Worm (Caenorhabditis elegans) whole organism, L1 larva: ENCODE results near the gene K09F6.6.

Experiments
- C04F5.9 ChIP-seq: sonication (generic microtip); optimal IDR thresholded peaks from 2 replicates; lab custom pipeline; 2016; ENCODE audit warnings: missing genetic modification characterization, missing compliant biosample characterization
- F16B12.6 ChIP-seq: fragments of 150-350 bp; optimal IDR thresholded peaks from 2 replicates; lab custom pipeline; 2014; ENCODE audit warnings: missing biosample characterization, missing genetic modification characterization
- Y116A8C.19 ChIP-seq: sonication (generic microtip); optimal IDR thresholded peaks from 2 replicates; lab custom pipeline; 2016; ENCODE audit warnings: missing compliant biosample characterization, missing genetic modification characterization, borderline replicate concordance
- aha-1 ChIP-seq: fragments of 150-350 bp; optimal IDR thresholded peaks from 2 replicates; lab custom pipeline; 2014; ENCODE audit warnings: missing biosample characterization, missing genetic modification characterization
- alr-1 ChIP-seq: fragments of 200-800 bp; sonication (Bioruptor generic); optimal IDR thresholded peaks from 2 replicates; lab custom pipeline; 2018; ENCODE audit warnings: borderline replicate concordance, mild to moderate bottlenecking, missing genetic modification characterization, missing compliant biosample characterization
- blmp-1 ChIP-seq: fragments of 150-350 bp; optimal IDR thresholded peaks from 2 replicates; lab custom pipeline; 2014; ENCODE audit warnings: missing biosample characterization, missing genetic modification characterization
- ceh-63 ChIP-seq: fragments of 200-800 bp; sonication (Bioruptor generic); optimal IDR thresholded peaks from 2 replicates; lab custom pipeline; 2018; ENCODE audit warnings: mild to moderate bottlenecking, missing genetic modification characterization, missing compliant biosample characterization
- ceh-8 ChIP-seq: fragments of 200-800 bp; sonication (Bioruptor generic); optimal IDR thresholded peaks from 2 replicates; lab custom pipeline; 2018; ENCODE audit warnings: mild to moderate bottlenecking, missing genetic modification characterization, moderate library complexity, missing compliant biosample characterization
- elt-2 ChIP-seq: sonication (generic microtip); optimal IDR thresholded peaks from 2 replicates; lab custom pipeline; 2016; ENCODE audit warnings: missing genetic modification characterization, mild to moderate bottlenecking, inconsistent platforms, missing compliant biosample characterization, missing genetic modification reagents
- elt-3 ChIP-seq, 6 experiments: fragments of 150-350 bp in 1 of 6; sonication (generic microtip); optimal IDR thresholded peaks; 2 replicates each; lab custom pipeline; 2017 to 2018; ENCODE audit warnings: missing biosample characterization in 6 of 6, missing genetic modification characterization in 6 of 6, inconsistent platforms in 1 of 6
- fkh-4 ChIP-seq: sonication (generic microtip); optimal IDR thresholded peaks from 2 replicates; lab custom pipeline; 2016; ENCODE audit warnings: missing compliant biosample characterization, missing genetic modification characterization, borderline replicate concordance
- fkh-8 ChIP-seq: sonication (generic microtip); optimal IDR thresholded peaks from 2 replicates; lab custom pipeline; 2016; ENCODE audit warnings: mild to moderate bottlenecking, missing genetic modification characterization, missing compliant biosample characterization
- hlh-17 ChIP-seq: fragments of 200-800 bp; sonication (Bioruptor generic); optimal IDR thresholded peaks from 2 replicates; lab custom pipeline; 2018; ENCODE audit warnings: missing genetic modification characterization, mild to moderate bottlenecking, missing compliant biosample characterization, moderate library complexity, borderline replicate concordance
- hlh-4 ChIP-seq: sonication (generic microtip); optimal IDR thresholded peaks from 2 replicates; lab custom pipeline; 2016; ENCODE audit warnings: mild to moderate bottlenecking, missing genetic modification characterization, missing compliant biosample characterization
- isw-1 ChIP-seq: fragments of 200-800 bp; sonication (Bioruptor generic); IDR thresholded peaks from 2 replicates; pipeline ENCODE4 v1.3.6; 2022; ENCODE audit warnings: missing genetic modification characterization, missing compliant biosample characterization
- lin-14 ChIP-seq: fragments of 200-800 bp; sonication (Bioruptor generic); optimal IDR thresholded peaks from 2 replicates; lab custom pipeline; 2018; ENCODE audit warnings: mild to moderate bottlenecking, missing genetic modification characterization, moderate library complexity, missing compliant biosample characterization
- lir-3 ChIP-seq: sonication (generic microtip); optimal IDR thresholded peaks from 2 replicates; lab custom pipeline; 2016; ENCODE audit warnings: mild to moderate bottlenecking, missing genetic modification characterization, moderate library complexity, missing compliant biosample characterization; ENCODE audit not compliant: poor library complexity
- lsy-2 ChIP-seq, 2 experiments: fragments of 150-350 bp; optimal IDR thresholded peaks; 2 replicates each; lab custom pipeline; 2014; ENCODE audit warnings: missing biosample characterization in 2 of 2, missing genetic modification characterization in 2 of 2
- mdl-1 ChIP-seq, 2 experiments: fragments of 150-350 bp; optimal IDR thresholded peaks; 2 replicates each; lab custom pipeline; 2014 to 2017; ENCODE audit warnings: missing biosample characterization in 2 of 2, missing genetic modification characterization in 2 of 2, inconsistent platforms in 1 of 2
- mep-1 ChIP-seq: fragments of 150-350 bp; optimal IDR thresholded peaks from 2 replicates; lab custom pipeline; 2014; ENCODE audit warnings: missing biosample characterization, missing genetic modification characterization
- nhr-19 ChIP-seq: fragments of 200-800 bp; sonication (Bioruptor generic); conservative IDR thresholded peaks from 2 replicates; pipeline ENCODE4 v1.3.6; 2022; ENCODE audit warnings: missing genetic modification characterization, missing compliant biosample characterization
- nhr-77 ChIP-seq: fragments of 150-350 bp; optimal IDR thresholded peaks from 2 replicates; lab custom pipeline; 2014; ENCODE audit warnings: missing biosample characterization, missing genetic modification characterization
- nhr-84 ChIP-seq: sonication (generic microtip); optimal IDR thresholded peaks from 2 replicates; lab custom pipeline; 2017; ENCODE audit warnings: missing biosample characterization, missing genetic modification characterization
- nhr-90 ChIP-seq: sonication (generic microtip); optimal IDR thresholded peaks from 2 replicates; lab custom pipeline; 2016; ENCODE audit warnings: mild to moderate bottlenecking, missing genetic modification characterization, missing compliant biosample characterization; ENCODE audit not compliant: poor library complexity
- pqm-1 ChIP-seq: sonication (generic microtip); optimal IDR thresholded peaks from 3 replicates; lab custom pipeline; 2017; ENCODE audit warnings: missing biosample characterization, missing genetic modification characterization
- rnt-1 ChIP-seq: sonication (generic microtip); optimal IDR thresholded peaks from 2 replicates; lab custom pipeline; 2016; ENCODE audit warnings: mild to moderate bottlenecking, missing genetic modification characterization, moderate library complexity, missing compliant biosample characterization
- snpc-4 ChIP-seq: fragments of 150-350 bp; optimal IDR thresholded peaks from 2 replicates; lab custom pipeline; 2014; ENCODE audit warnings: missing biosample characterization, missing genetic modification characterization
- sptf-1 ChIP-seq: fragments of 150-350 bp; optimal IDR thresholded peaks from 2 replicates; lab custom pipeline; 2014; ENCODE audit warnings: missing biosample characterization, missing genetic modification characterization
- tbx-2 ChIP-seq: sonication (generic microtip); optimal IDR thresholded peaks from 2 replicates; lab custom pipeline; 2016; ENCODE audit warnings: missing genetic modification characterization, missing compliant biosample characterization
- tlp-1 ChIP-seq: fragments of 150-350 bp; optimal IDR thresholded peaks from 2 replicates; lab custom pipeline; 2014; ENCODE audit warnings: missing biosample characterization, missing genetic modification characterization
- unc-130 ChIP-seq: fragments of 150-350 bp; optimal IDR thresholded peaks from 2 replicates; lab custom pipeline; 2017; ENCODE audit warnings: missing biosample characterization, missing genetic modification characterization, inconsistent platforms
- unc-98 ChIP-seq: fragments of 200-800 bp; sonication (Bioruptor generic); IDR thresholded peaks from 2 replicates; pipeline ENCODE4 v1.3.6; 2022; ENCODE audit warnings: missing genetic modification characterization, missing compliant biosample characterization
- vab-15 ChIP-seq: sonication (generic microtip); optimal IDR thresholded peaks from 2 replicates; lab custom pipeline; 2017; ENCODE audit warnings: missing genotype, mild to moderate bottlenecking, missing genetic modification characterization, missing compliant biosample characterization
- zip-4 ChIP-seq: fragments of 200-800 bp; sonication (Bioruptor generic); optimal IDR thresholded peaks from 2 replicates; lab custom pipeline; 2018; ENCODE audit warnings: mild to moderate bottlenecking, missing genetic modification characterization, moderate library complexity, missing compliant biosample characterization
- ztf-11 ChIP-seq, 2 experiments: sonication (generic microtip); optimal IDR thresholded peaks; 2 replicates each; lab custom pipeline; 2016 to 2017; ENCODE audit warnings: missing genetic modification characterization in 2 of 2, missing biosample characterization in 1 of 2, missing compliant biosample characterization in 1 of 2
- ztf-4 ChIP-seq: fragments of 150-350 bp; optimal IDR thresholded peaks from 2 replicates; lab custom pipeline; 2014; ENCODE audit warnings: missing biosample characterization, missing genetic modification characterization

The K09F6.6 gene

DNA sequence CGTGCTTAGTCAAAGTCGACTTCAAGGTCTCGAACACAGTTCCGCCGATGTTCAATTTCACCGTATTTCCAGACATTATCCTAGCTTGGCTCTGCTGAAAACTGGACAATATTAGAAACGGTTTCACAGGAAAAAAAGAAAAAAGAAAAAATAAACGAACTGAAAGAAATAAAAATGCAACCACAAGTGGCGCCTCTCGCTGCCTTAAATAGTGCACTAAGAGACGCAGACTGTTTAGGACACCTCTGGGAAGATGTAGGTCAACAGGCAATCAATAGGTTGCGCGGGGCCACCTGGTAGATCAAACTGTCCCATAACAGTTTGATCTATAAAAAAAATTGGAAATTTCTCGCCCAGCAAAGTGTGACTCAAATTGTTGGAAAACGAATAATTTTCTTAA is 19.6 kb upstream of the K09F6.6 start, which contains the start of gene B0281.4:
B0281.4 (minus strand) TSS at position 101 of the 400 bp plus-strand sequence.
- TF ChIP-seq unc-130 (tag; lab: Kevin White, UChicago) (no peak), sptf-1 (tag; lab: Kevin White, UChicago) (no peak), Y116A8C.19 (tag; lab: Kevin White, UChicago) (no peak), ztf-11 (tag; optimal IDR thresholded peaks at IDR 0.05; lab: Kevin White, UChicago) (no peak), rnt-1 (no peak), nhr-77 (no peak), C04F5.9 (tag; lab: Kevin White, UChicago) (no peak), tlp-1 (no peak), alr-1 (no peak), lir-3 (tag; lab: Kevin White, UChicago) (no peak), F16B12.6 (tag; lab: Kevin White, UChicago) (no peak), vab-15 (no peak), nhr-90 (tag; lab: Kevin White, UChicago) (no peak), ceh-8 (GFP tag; lab: Kevin White, UChicago) (no peak), tbx-2 (no peak), unc-98 (no peak), fkh-4 (tag; lab: Kevin White, UChicago) (no peak)

DNA sequence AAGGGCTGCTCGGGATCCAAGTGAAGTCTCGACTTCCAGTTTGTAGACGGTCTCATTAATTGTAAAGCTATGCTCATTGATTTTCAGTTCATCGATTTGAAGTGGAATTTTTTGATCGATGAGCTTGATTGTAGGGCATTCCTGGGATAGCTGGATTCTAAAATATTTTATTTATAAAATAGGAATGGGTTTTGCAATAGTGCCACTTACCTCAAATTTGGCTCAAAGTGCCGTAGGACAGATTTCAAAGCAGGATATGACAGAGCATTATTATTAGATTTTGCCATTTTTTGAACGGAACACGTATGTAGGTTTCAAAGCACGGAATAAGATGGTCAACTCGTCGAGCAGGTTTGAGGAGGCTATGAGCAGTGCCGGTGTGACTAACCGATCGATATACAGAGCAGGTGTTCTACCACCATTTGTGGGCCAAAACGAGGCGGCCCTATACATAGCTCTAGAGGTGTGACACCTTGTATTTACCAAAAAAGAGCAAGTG is 16.8 kb upstream of the K09F6.6 start, which contains the start of gene fbxc-25:
fbxc-25 (minus strand) TSS at position 449 of the 499 bp plus-strand sequence.
- no peak for TF ChIP-seq lsy-2 (tag; optimal IDR thresholded peaks at IDR 0.05; lab: Kevin White, UChicago)
- TF ChIP-seq nhr-84 (tag; lab: Kevin White, UChicago) = no peak
- TF ChIP-seq mep-1 (tag; lab: Kevin White, UChicago) = no peak
- TF ChIP-seq unc-98 = no peak
- no peak for TF ChIP-seq vab-15
- no peak for TF ChIP-seq aha-1 (tag; lab: Kevin White, UChicago)
- TF ChIP-seq lin-14 = no peak
- no peak for TF ChIP-seq zip-4 (GFP tag; lab: Kevin White, UChicago)
- no peak for TF ChIP-seq fkh-8 (tag; lab: Kevin White, UChicago)
- no peak for TF ChIP-seq nhr-19 (GFP tag; lab: Robert Waterston, UW)
- TF ChIP-seq hlh-4 (tag; lab: Kevin White, UChicago) = no peak
- TF ChIP-seq ztf-4 (tag; lab: Kevin White, UChicago) = no peak
- no peak for TF ChIP-seq ztf-11 (tag; optimal IDR thresholded peaks at IDR 0.05; lab: Kevin White, UChicago)
- no peak for TF ChIP-seq pqm-1 (tag; lab: Kevin White, UChicago)
- TF ChIP-seq mdl-1 (tag; optimal IDR thresholded peaks at IDR 0.05; lab: Kevin White, UChicago) = no peak
- no peak for TF ChIP-seq ceh-63 (GFP tag; lab: Kevin White, UChicago)
- no peak for TF ChIP-seq isw-1

ce11 chrII:2292549-2292948 is 13.4 kb upstream of the K09F6.6 start:
- no peak for TF ChIP-seq lin-14
- no peak for TF ChIP-seq snpc-4 (tag; lab: Kevin White, UChicago)
- peak; percentile 5 for TF ChIP-seq elt-2
- no peak for TF ChIP-seq lsy-2 (tag; optimal IDR thresholded peaks at IDR 0.05; lab: Kevin White, UChicago)
- TF ChIP-seq, all 84 proteins: peak for 1

ce11 chrII:2292027-2292426 is 12.9 kb upstream of the K09F6.6 start, which contains the start of gene K09F6.7:
Gene K09F6.7, minus strand, starts transcription at chrII:2292127.
- TF ChIP-seq blmp-1 = no peak
- no peak for TF ChIP-seq elt-3 (tag; optimal IDR thresholded peaks at IDR 0.05; lab: Kevin White, UChicago)
- TF ChIP-seq F16B12.6 (tag; lab: Kevin White, UChicago) = no peak
- no peak for TF ChIP-seq pqm-1 (tag; lab: Kevin White, UChicago)
- no peak for TF ChIP-seq Y116A8C.19 (tag; lab: Kevin White, UChicago)
- TF ChIP-seq unc-98 = no peak
- no peak for TF ChIP-seq hlh-17 (GFP tag; lab: Kevin White, UChicago)
- no peak for TF ChIP-seq ztf-11 (tag; optimal IDR thresholded peaks at IDR 0.05; lab: Kevin White, UChicago)
